Comparison of ENCODE assay signal across 1 fruit fly cellular context in genomic region chr3L:10922973-10923372, dm6.
TF ChIP-seq lines count a peak whose summit lies in the region.

No protein-coding gene starts in this region.

TF ChIP-seq in whole organism, prepupa, 60 proteins besides CTCF, POLR2A, EP300 and RAD21 (continued from another document):
- TF ChIP-seq svp (GFP tag; lab: Kevin White, UChicago) (no peak), Blimp-1 (GFP tag; optimal IDR thresholded peaks at IDR 0.05; lab: Kevin White, UChicago) (no peak), dac (GFP tag; optimal IDR thresholded peaks at IDR 0.05; lab: Kevin White, UChicago) (no peak), CG8319 (GFP tag; optimal IDR thresholded peaks at IDR 0.05; lab: Kevin White, UChicago) (no peak), CG6792 (GFP tag; optimal IDR thresholded peaks at IDR 0.05; lab: Kevin White, UChicago) (peak; percentile 16), CG8119 (GFP tag; IDR thresholded peaks at IDR 0.05; lab: Robert Waterston, UW) (peak; percentile 76)
